Worm (Caenorhabditis elegans): ENCODE results near the gene sre-3.

DNA sequence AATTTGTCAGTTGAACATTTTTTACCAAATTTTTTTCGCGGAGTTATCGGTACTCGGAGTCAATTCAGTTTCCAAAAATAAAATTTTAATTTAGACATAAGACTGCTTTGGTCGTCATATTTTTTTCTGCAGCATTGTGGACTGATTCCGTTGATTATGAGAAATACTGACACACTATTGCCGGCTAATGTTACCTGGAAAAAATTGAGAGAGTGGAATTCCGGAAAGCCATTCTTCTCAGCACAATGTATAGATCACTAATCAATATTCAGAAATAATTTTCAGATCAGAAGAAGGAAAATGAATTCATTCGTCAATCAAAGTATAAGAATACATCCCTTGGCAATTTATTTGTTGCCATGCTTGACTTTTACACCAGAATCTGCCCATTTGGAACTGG lies 6.5 kb upstream of the sre-3 start, which contains the start of gene C07D10.6:
- TF ChIP-seq him-1 (tag; optimal IDR thresholded peaks at IDR 0.05) (no peak), W03F9.2 (tag; optimal IDR thresholded peaks at IDR 0.05) (no peak), dao-5 (tag; optimal IDR thresholded peaks at IDR 0.05) (no peak)

All from whole organism, L4/young adult.